Worm (Caenorhabditis elegans): ENCODE data around the gene C44C10.7.

- TF ChIP-seq him-1 (tag; optimal IDR thresholded peaks at IDR 0.05) (no peak), dao-5 (tag; optimal IDR thresholded peaks at IDR 0.05) (no peak)
Observed at ce11 chrX:11732752-11733151, 44.7 kb upstream of the C44C10.7 start.
